Worm (Caenorhabditis elegans): ENCODE measurements around the gene sos-1.
"Not testable (repeated sequence)": the region's sequence is repeated elsewhere in the genome, so short reads cannot be mapped to it uniquely, and the experiment has no call there.

sos-1 gene

DNA sequence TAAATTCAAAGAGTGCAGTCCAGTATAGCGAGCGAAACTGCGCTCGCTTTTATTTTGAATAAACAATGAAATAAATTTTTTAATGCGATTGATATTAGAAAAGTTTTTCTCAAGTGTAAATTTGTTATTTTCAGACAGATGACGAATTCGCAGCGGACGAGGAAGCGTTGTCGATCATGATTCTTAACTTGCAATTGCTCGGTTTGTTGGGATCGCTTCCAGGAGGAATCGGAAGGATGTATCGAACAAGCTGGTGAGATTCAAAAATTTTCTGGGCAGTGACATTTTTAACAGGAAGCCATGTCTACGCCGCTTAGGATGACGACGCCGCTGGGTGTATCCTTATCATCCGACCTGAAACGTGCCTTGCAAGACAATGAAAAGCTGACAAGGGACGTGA, 4.5 kb upstream of the sos-1 start, which contains the start of gene Y61A9LA.12:
Gene Y61A9LA.12, plus strand, starts transcription at position 301 of the 400 bp plus-strand sequence.
- TF ChIP-seq lin-39, nhr-237, jun-1 (tag; optimal IDR thresholded peaks at IDR 0.05): not testable (repeated sequence)

DNA sequence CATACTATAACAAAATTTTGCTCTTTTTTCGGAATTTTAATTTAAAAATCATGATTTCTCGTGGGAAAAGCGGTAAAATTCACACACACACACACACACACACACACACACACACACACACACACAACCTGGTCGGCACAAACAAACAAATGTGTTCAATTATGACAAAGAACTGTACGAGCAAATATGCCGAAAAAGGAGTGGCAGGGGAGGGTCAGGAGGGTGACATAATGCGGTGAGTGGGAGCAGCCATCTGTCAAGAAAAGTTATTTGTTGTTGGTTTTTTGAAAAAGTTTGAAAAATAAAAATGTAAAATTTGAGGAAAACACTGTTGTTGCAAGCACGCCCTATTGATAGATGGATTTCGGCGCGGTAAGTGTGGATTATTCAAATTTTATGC, 2.8 kb upstream of the sos-1 start:
- TF ChIP-seq pha-4 (tag; optimal IDR thresholded peaks at IDR 0.05) (peak; percentile 53), elt-2 (tag; optimal IDR thresholded peaks at IDR 0.05) (peak; percentile 8), ztf-4 (tag; optimal IDR thresholded peaks at IDR 0.05) (no peak)

DNA sequence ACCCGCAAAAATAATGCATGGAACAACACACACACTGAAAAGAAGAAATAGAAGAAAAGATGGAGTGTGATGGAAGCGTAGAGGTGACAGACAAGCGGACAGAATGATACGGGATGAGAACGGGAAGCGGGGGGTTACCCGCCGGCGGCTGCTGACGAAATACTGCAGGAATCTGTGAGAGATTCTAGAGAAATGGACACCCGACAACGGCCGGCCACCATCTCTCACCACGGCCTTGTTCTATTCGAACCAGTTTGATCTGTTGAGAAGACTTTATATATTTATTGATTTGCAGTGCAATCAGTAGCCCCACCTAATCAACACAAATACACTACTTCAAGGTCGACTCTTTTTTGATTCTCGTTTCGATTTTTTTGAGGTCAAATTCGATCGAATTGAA, 1.4 kb upstream of the sos-1 start:
- TF ChIP-seq fos-1 (tag; optimal IDR thresholded peaks at IDR 0.05) = no peak
- TF ChIP-seq sea-2 (GFP tag; optimal IDR thresholded peaks at IDR 0.05) = no peak
- no peak for TF ChIP-seq ceh-16 (tag; optimal IDR thresholded peaks at IDR 0.05)
- no peak for TF ChIP-seq lin-15B (tag; optimal IDR thresholded peaks at IDR 0.05)
- peak; percentile 49 for TF ChIP-seq hmg-11 (tag; optimal IDR thresholded peaks at IDR 0.05)
- peak; percentile 35 for TF ChIP-seq elt-2 (tag; optimal IDR thresholded peaks at IDR 0.05)
- no peak for TF ChIP-seq nhr-237 (tag; optimal IDR thresholded peaks at IDR 0.05)
- TF ChIP-seq nfya-1 (tag; optimal IDR thresholded peaks at IDR 0.05; ENCODE audit: insufficient read depth) = peak; percentile 56
- no peak for TF ChIP-seq aly-2 (tag; optimal IDR thresholded peaks at IDR 0.05)
- no peak for TF ChIP-seq elt-1 (tag; optimal IDR thresholded peaks at IDR 0.05)
- TF ChIP-seq lsy-12 (tag; optimal IDR thresholded peaks at IDR 0.05) = no peak
- TF ChIP-seq ztf-4 (tag; optimal IDR thresholded peaks at IDR 0.05) = no peak
- TF ChIP-seq snpc-4 (tag; optimal IDR thresholded peaks at IDR 0.05) = no peak
- TF ChIP-seq R02D3.7 (tag; optimal IDR thresholded peaks at IDR 0.05) = no peak
- TF ChIP-seq ceh-28 (tag; optimal IDR thresholded peaks at IDR 0.05) = peak; percentile 63
- peak; percentile 82 for TF ChIP-seq nhr-25 (tag; optimal IDR thresholded peaks at IDR 0.05)
- TF ChIP-seq nhr-11 (tag; optimal IDR thresholded peaks at IDR 0.05) = no peak
- TF ChIP-seq nhr-67 (tag; optimal IDR thresholded peaks at IDR 0.05) = no peak
- no peak for TF ChIP-seq ceh-9 (tag; optimal IDR thresholded peaks at IDR 0.05)
- no peak for TF ChIP-seq egl-5 (tag; optimal IDR thresholded peaks at IDR 0.05)
- no peak for TF ChIP-seq nhr-77 (tag; optimal IDR thresholded peaks at IDR 0.05)
- peak; percentile 49 for TF ChIP-seq nhr-23 (tag; optimal IDR thresholded peaks at IDR 0.05)
- TF ChIP-seq skn-1 (tag; optimal IDR thresholded peaks at IDR 0.05) = peak; percentile 49
- TF ChIP-seq fkh-10 (GFP tag; optimal IDR thresholded peaks at IDR 0.05) = no peak
- TF ChIP-seq zag-1 (tag; optimal IDR thresholded peaks at IDR 0.05) = no peak
- no peak for TF ChIP-seq unc-39 (tag; optimal IDR thresholded peaks at IDR 0.05)
- TF ChIP-seq elt-3 (tag; optimal IDR thresholded peaks at IDR 0.05) = no peak
- TF ChIP-seq nhr-76 (tag; optimal IDR thresholded peaks at IDR 0.05) = no peak
- TF ChIP-seq ceh-82 (tag; optimal IDR thresholded peaks at IDR 0.05) = no peak
- no peak for TF ChIP-seq nhr-28 (tag; optimal IDR thresholded peaks at IDR 0.05)
- no peak for TF ChIP-seq mml-1 (tag; optimal IDR thresholded peaks at IDR 0.05)
- no peak for TF ChIP-seq jun-1 (tag; optimal IDR thresholded peaks at IDR 0.05)
- no peak for TF ChIP-seq ztf-11 (tag; optimal IDR thresholded peaks at IDR 0.05)
- TF ChIP-seq lin-39 (tag; optimal IDR thresholded peaks at IDR 0.05) = peak; percentile 43
- peak; percentile 24 for TF ChIP-seq pha-4 (tag; optimal IDR thresholded peaks at IDR 0.05)
- no peak for TF ChIP-seq unc-62 (GFP tag; optimal IDR thresholded peaks at IDR 0.05)
- TF ChIP-seq nhr-12 (tag; optimal IDR thresholded peaks at IDR 0.05) = no peak
- no peak for TF ChIP-seq fkh-2 (tag; optimal IDR thresholded peaks at IDR 0.05)
- no peak for TF ChIP-seq tbx-2 (tag; optimal IDR thresholded peaks at IDR 0.05)
- no peak for TF ChIP-seq pqm-1 (tag; optimal IDR thresholded peaks at IDR 0.05)
- TF ChIP-seq daf-12 (tag; optimal IDR thresholded peaks at IDR 0.05) = no peak
- no peak for TF ChIP-seq mdl-1 (tag; optimal IDR thresholded peaks at IDR 0.05)
- no peak for TF ChIP-seq eor-1 (tag; optimal IDR thresholded peaks at IDR 0.05)
- TF ChIP-seq egl-27 (tag; optimal IDR thresholded peaks at IDR 0.05) = no peak
- TF ChIP-seq ZK546.5 (tag; optimal IDR thresholded peaks at IDR 0.05) = no peak
- TF ChIP-seq ama-1 (optimal IDR thresholded peaks at IDR 0.05) = no peak
- no peak for TF ChIP-seq nhr-43 (tag; optimal IDR thresholded peaks at IDR 0.05; ENCODE audit: poor library complexity, severe bottlenecking)
